Fruit fly (Drosophila melanogaster) whole organism, prepupa: ENCODE measurements around the gene Lmpt.

Source experiments
- CG11762 ChIP-seq: fragments of 200-800 bp; sonication (Bioruptor generic); optimal IDR thresholded peaks from 3 replicates; lab custom pipeline; 2016; ENCODE audit warnings: missing biosample characterization, missing genetic modification characterization; ENCODE audit not compliant: insufficient read depth
- CG15336 ChIP-seq: fragments of 200-800 bp; sonication (Bioruptor generic); IDR thresholded peaks from 2 replicates; pipeline ENCODE4 v1.3.6; 2022; ENCODE audit warnings: missing biosample characterization, missing genetic modification characterization
- CG6163 ChIP-seq: fragments of 200-800 bp; sonication (Bioruptor generic); IDR thresholded peaks from 3 replicates; pipeline ENCODE4 v1.3.6; 2022; ENCODE audit warnings: missing biosample characterization, missing genetic modification characterization
- CG6854 ChIP-seq: fragments of 200-800 bp; sonication (Bioruptor generic); optimal IDR thresholded peaks from 2 replicates; lab custom pipeline; 2017; ENCODE audit warnings: missing biosample characterization, mild to moderate bottlenecking, missing genetic modification characterization
- CG7368 ChIP-seq: fragments of 200-800 bp; sonication (Bioruptor generic); optimal IDR thresholded peaks from 3 replicates; lab custom pipeline; 2016; ENCODE audit warnings: missing biosample characterization, missing genetic modification characterization
- Gug ChIP-seq: fragments of 200-800 bp; sonication (Bioruptor generic); IDR thresholded peaks from 2 replicates; pipeline ENCODE4 v1.3.6; 2022; ENCODE audit warnings: missing biosample characterization, missing genetic modification characterization
- Hr39 ChIP-seq: fragments of 200-800 bp; sonication (Bioruptor generic); optimal IDR thresholded peaks from 2 replicates; lab custom pipeline; 2016; ENCODE audit warnings: missing biosample characterization, missing genetic modification characterization
- OdsH ChIP-seq: fragments of 200-800 bp; sonication (Bioruptor generic); optimal IDR thresholded peaks from 3 replicates; lab custom pipeline; 2016; ENCODE audit warnings: missing biosample characterization, missing genetic modification characterization
- Sox102F ChIP-seq: fragments of 200-800 bp; sonication (Bioruptor generic); optimal IDR thresholded peaks from 2 replicates; lab custom pipeline; 2016; ENCODE audit warnings: missing biosample characterization, mild to moderate bottlenecking, missing genetic modification characterization
- acj6 ChIP-seq: fragments of 200-800 bp; sonication (Bioruptor generic); optimal IDR thresholded peaks from 3 replicates; lab custom pipeline; 2016; ENCODE audit warnings: missing biosample characterization, missing genetic modification characterization
- eg ChIP-seq: fragments of 200-800 bp; sonication (Bioruptor generic); IDR thresholded peaks from 3 replicates; pipeline ENCODE4 v1.3.6; 2022; ENCODE audit warnings: missing biosample characterization, missing genetic modification characterization
- pdm3 ChIP-seq: fragments of 200-800 bp; sonication (Bioruptor generic); optimal IDR thresholded peaks from 3 replicates; lab custom pipeline; 2016; ENCODE audit warnings: missing biosample characterization, missing genetic modification characterization
- vri ChIP-seq: fragments of 200-800 bp; sonication (Bioruptor generic); optimal IDR thresholded peaks from 3 replicates; lab custom pipeline; 2016; ENCODE audit warnings: missing biosample characterization, mild to moderate bottlenecking, missing genetic modification characterization

DNA sequence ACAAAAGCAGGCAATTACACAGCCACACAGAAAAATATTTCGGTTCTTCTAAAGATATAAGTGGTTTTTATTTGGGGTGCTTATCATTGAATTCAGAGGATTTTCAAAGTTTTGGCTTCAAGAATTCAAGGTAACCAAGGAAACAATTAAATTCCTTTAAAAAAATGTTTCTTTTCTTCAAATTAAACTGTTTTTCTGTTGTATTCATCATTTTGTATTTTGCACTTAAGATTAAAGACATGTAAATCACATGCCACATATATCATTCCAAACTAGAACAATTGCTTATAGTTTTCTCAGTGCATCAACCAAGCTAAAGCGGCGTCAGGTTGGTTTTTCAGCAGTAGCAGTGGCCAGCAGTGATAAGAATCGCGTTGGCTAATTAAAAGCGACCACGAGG lies 24.6 kb upstream of the Lmpt start:
- no peak for TF ChIP-seq Sox102F
- TF ChIP-seq acj6 (GFP tag; lab: Kevin White, UChicago) = no peak
- no peak for TF ChIP-seq eg (GFP tag; lab: Robert Waterston, UW)
- TF ChIP-seq vri (GFP tag; lab: Kevin White, UChicago) = no peak
- TF ChIP-seq CG6163 = no peak
- no peak for TF ChIP-seq Hr39
- no peak for TF ChIP-seq CG7368 (GFP tag; lab: Kevin White, UChicago)
- no peak for TF ChIP-seq CG11762 (GFP tag; lab: Kevin White, UChicago)
- no peak for TF ChIP-seq CG6854 (GFP tag; lab: Kevin White, UChicago)
- peak; percentile 7 for TF ChIP-seq pdm3 (GFP tag; lab: Kevin White, UChicago)
- no peak for TF ChIP-seq OdsH
- TF ChIP-seq Gug (GFP tag; lab: Robert Waterston, UW) = no peak
- no peak for TF ChIP-seq CG15336 (GFP tag; lab: Robert Waterston, UW)
